Fruit fly (Drosophila melanogaster): ENCODE data around the gene PolD3.

DNA sequence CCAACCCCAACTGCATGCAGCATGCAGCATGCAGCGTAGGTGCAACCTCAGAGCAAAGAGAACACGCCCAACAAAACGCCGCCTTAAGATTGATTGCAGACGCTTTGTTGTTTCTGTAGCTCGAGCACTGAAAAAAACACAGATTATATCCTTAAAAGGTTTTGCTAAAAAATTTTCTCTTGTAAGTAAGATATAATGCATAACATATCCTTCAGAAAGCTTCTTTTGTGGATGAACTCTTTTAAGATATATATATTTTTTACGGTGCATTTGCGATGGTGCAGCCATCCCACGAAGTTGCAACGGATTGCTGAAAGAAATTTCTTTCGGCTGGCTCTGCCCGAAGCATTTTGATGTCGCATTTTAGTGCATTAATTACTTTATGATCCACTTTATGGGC lies 19.7 kb upstream of the PolD3 start:
- no peak for TF ChIP-seq CG5204 (GFP tag; optimal IDR thresholded peaks at IDR 0.05)
- no peak for TF ChIP-seq cnc (optimal IDR thresholded peaks at IDR 0.05)
- TF ChIP-seq kay (GFP tag; ENCODE audit: borderline replicate concordance), result peak; percentile 0
- no peak for TF ChIP-seq tj (GFP tag; optimal IDR thresholded peaks at IDR 0.05)
